Fruit fly (Drosophila melanogaster): Measurements from ENCODE around the gene kto.
A peak's percentile ranks its signal among the peaks of the same experiment; 100 is the strongest.

kto gene

DNA sequence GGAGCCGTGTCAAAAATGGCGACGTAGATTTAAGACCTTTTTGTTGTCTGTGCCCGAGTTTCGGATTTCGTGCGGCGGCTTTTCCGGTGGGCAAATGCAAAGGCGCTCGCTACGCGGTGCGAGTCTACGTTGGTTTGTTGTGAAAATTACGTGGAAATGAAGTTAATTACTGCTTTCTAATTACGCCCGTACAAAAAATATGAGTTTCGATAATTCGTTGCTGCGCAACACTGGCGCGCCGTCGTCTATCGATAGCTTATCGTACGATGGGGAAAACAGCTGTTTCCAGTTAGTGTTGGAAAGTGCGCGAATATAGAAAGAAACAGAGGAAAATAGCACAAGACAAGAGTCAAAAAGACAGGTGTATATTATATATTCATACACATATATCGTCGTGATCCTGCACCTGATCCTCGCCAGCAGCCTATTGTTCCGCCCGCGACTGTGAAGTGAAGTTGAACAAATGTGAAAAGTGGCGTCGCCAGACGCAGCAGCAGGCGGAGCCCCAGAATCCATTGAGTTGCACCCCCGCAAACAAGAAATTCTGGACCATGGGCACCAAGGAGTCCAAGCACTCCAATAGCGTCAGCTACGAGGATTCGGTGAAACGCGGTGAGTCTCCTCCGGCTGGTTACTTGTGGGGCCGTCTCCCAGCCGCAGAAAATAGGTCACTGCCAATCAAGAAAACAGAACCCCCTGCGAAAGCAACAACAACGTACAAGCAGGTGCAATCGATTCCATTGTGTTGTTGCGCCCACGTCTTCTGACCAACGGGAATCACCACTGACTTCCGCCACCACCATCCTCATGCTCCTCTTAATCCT, 34.6 kb downstream of the kto start, which contains the start of the genes Rab8 and Usp32 (continued):
- no peak for TF ChIP-seq CG6276 (GFP tag; optimal IDR thresholded peaks at IDR 0.05)
- no peak for TF ChIP-seq Smox (GFP tag; optimal IDR thresholded peaks at IDR 0.05)
- no peak for TF ChIP-seq Ets96B (tag; optimal IDR thresholded peaks at IDR 0.05)
- no peak for TF ChIP-seq fd85E (GFP tag; optimal IDR thresholded peaks at IDR 0.05)
- peak; percentile 3 for TF ChIP-seq Lpt (GFP tag; optimal IDR thresholded peaks at IDR 0.05)
- no peak for TF ChIP-seq spab (GFP tag; optimal IDR thresholded peaks at IDR 0.05)
- TF ChIP-seq CG9139 (GFP tag; optimal IDR thresholded peaks at IDR 0.05) = peak; percentile 39
- no peak for TF ChIP-seq CG11762 (GFP tag; optimal IDR thresholded peaks at IDR 0.05; ENCODE audit: insufficient read depth)
- peak; percentile 59 for TF ChIP-seq Met (GFP tag; optimal IDR thresholded peaks at IDR 0.05)
- TF ChIP-seq CG31627 (GFP tag; optimal IDR thresholded peaks at IDR 0.05) = peak; percentile 57
- TF ChIP-seq Gug (GFP tag; IDR thresholded peaks at IDR 0.05) = 0 out of 2 replicates have a peak, but pooled peaks have one; percentile 23
- peak; percentile 23 for TF ChIP-seq CG6792 (GFP tag; optimal IDR thresholded peaks at IDR 0.05)
- TF ChIP-seq CG8319 (GFP tag; optimal IDR thresholded peaks at IDR 0.05) = no peak
- no peak for TF ChIP-seq Sox15 (GFP tag; optimal IDR thresholded peaks at IDR 0.05)
- no peak for TF ChIP-seq CG11902 (GFP tag; optimal IDR thresholded peaks at IDR 0.05)
- TF ChIP-seq CG10631 (GFP tag; optimal IDR thresholded peaks at IDR 0.05) = no peak
- TF ChIP-seq Sox14 (GFP tag; optimal IDR thresholded peaks at IDR 0.05) = peak; percentile 37
- TF ChIP-seq CG6808 (GFP tag; optimal IDR thresholded peaks at IDR 0.05) = no peak
- peak; percentile 71 for TF ChIP-seq Sox102F (GFP tag; optimal IDR thresholded peaks at IDR 0.05)
- TF ChIP-seq achi (GFP tag; optimal IDR thresholded peaks at IDR 0.05) = no peak
- TF ChIP-seq dsx (GFP tag; optimal IDR thresholded peaks at IDR 0.05; ENCODE audit: poor library complexity, severe bottlenecking) = peak; percentile 2
- TF ChIP-seq dac (GFP tag; optimal IDR thresholded peaks at IDR 0.05) = no peak
- no peak for TF ChIP-seq OdsH (GFP tag; optimal IDR thresholded peaks at IDR 0.05)
- no peak for TF ChIP-seq CG11294 (GFP tag; IDR thresholded peaks at IDR 0.05)
- TF ChIP-seq CG16779 (tag; optimal IDR thresholded peaks at IDR 0.05) = peak; percentile 5

DNA sequence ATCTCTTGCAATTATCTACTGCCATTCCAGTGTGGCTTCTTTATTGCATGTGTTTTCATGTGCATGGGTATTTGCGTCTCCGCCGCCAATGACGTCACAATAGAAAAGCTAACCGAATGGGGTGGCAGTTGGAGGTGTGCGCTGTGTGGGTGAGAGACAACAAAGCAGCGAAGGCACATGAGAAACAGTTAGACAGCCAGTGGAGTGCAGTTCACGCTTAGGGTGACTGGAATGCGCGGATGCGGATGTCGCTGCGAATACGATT, 35.2 kb downstream of the kto start:
- TF ChIP-seq Sox14 (GFP tag; optimal IDR thresholded peaks at IDR 0.05) = peak; percentile 58
- no peak for TF ChIP-seq CG6808 (GFP tag; optimal IDR thresholded peaks at IDR 0.05)
- TF ChIP-seq pdm3 (GFP tag; optimal IDR thresholded peaks at IDR 0.05) = no peak
- peak; percentile 1 for TF ChIP-seq vri (GFP tag; optimal IDR thresholded peaks at IDR 0.05)

DNA sequence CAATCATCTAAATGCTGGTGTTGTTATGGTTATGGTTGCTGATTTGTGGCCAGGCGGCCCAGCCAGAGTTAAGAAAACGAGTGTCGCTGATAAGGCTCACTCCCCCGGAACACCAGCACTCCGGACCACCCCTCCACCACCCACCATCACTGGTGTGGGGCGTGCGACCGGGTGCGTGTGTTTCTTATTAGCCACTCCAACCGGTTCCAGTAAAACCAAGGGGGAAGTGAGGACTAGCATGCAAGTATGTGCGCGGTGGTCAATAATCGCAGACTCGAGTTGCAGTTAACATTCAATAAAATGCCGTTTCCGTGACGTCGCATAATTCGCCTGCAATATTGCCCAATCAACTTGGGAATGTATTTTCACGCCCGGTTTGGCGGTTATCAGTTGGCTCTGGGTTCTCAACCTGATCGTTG, 36.1 kb downstream of the kto start:
- TF ChIP-seq Eip93F (GFP tag; optimal IDR thresholded peaks at IDR 0.05) (no peak), svp (GFP tag) (peak; percentile 95), vri (GFP tag; optimal IDR thresholded peaks at IDR 0.05) (peak; percentile 79), CG6163 (GFP tag; IDR thresholded peaks at IDR 0.05) (0 out of 3 replicates have a peak, but pooled peaks have one; percentile 39), CG3919 (GFP tag; optimal IDR thresholded peaks at IDR 0.05) (no peak)

DNA sequence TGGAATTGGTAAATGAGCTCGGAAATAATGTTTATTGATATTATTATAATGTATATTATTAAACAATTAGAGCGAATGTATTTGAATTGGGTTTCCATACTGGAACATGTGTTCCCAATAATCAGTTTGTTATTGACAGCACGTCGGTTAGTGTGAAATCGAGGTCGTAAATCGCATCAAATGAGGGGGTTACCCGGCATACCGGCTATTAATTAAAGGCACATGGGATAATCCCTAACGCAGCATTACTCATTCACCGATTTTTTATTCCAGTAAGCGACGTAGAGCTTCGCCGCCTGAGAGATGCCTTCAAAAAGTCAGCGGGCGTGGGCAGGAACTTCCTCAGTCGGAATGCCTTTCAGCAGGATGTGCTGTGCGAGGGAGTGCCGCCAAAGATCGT, 37.1 kb downstream of the kto start:
- TF ChIP-seq Ets21C (GFP tag; optimal IDR thresholded peaks at IDR 0.05) (no peak), CG6163 (GFP tag; IDR thresholded peaks at IDR 0.05) (no peak), cyc (GFP tag; optimal IDR thresholded peaks at IDR 0.05) (no peak)

All from whole organism, prepupa.